Worm (Caenorhabditis elegans) whole organism, L1 larva: ENCODE results near the gene orai-1.

Experiments used
- ama-1 ChIP-seq: fragments of 150-350 bp; optimal IDR thresholded peaks from 2 replicates; lab custom pipeline; 2014
- ceh-82 ChIP-seq, 3 experiments: fragments of 150-350 bp in 1 of 3; sonication (generic microtip) in 2 of 3; optimal IDR thresholded peaks; 2 replicates each; lab custom pipeline; 2014 to 2017; ENCODE audit warnings: missing biosample characterization in 3 of 3, missing genetic modification characterization in 3 of 3
- lsy-2 ChIP-seq, 2 experiments: fragments of 150-350 bp; optimal IDR thresholded peaks; 2 replicates each; lab custom pipeline; 2014; ENCODE audit warnings: missing biosample characterization in 2 of 2, missing genetic modification characterization in 2 of 2
- rnt-1 ChIP-seq: sonication (generic microtip); optimal IDR thresholded peaks from 2 replicates; lab custom pipeline; 2016; ENCODE audit warnings: mild to moderate bottlenecking, missing genetic modification characterization, moderate library complexity, missing compliant biosample characterization

- TF ChIP-seq ama-1 (lab: Kevin White, UChicago) (no peak), rnt-1 (tag; lab: Kevin White, UChicago) (no peak), ceh-82 (tag; optimal IDR thresholded peaks at IDR 0.05; lab: Kevin White, UChicago) (no peak), lsy-2 (tag; optimal IDR thresholded peaks at IDR 0.05; lab: Kevin White, UChicago) (no peak)
Observed at ce11 chrIII:598687-599086, 47.9 kb upstream of the orai-1 start, which contains the start of gene Y55B1AR.2.
